Worm (Caenorhabditis elegans) whole organism, mixed stage, embryonic: ENCODE measurements around the gene K03A11.6.
A peak's percentile ranks its signal among the peaks of the same experiment; 100 is the strongest.

Experiments
- M03D4.4 ChIP-seq: sonication (generic microtip); optimal IDR thresholded peaks from 2 replicates; lab custom pipeline; 2017; ENCODE audit warnings: mild to moderate bottlenecking, missing genetic modification characterization, missing compliant biosample characterization
- bed-3 ChIP-seq: fragments of 200-800 bp; sonication (Bioruptor generic); optimal IDR thresholded peaks from 3 replicates; lab custom pipeline; 2018; ENCODE audit warnings: mild to moderate bottlenecking, missing genetic modification characterization, moderate library complexity, missing compliant biosample characterization
- blmp-1 ChIP-seq: fragments of 150-350 bp; optimal IDR thresholded peaks from 2 replicates; lab custom pipeline; 2014; ENCODE audit warnings: missing biosample characterization, missing genetic modification characterization
- ceh-39 ChIP-seq: fragments of 150-350 bp; optimal IDR thresholded peaks from 2 replicates; lab custom pipeline; 2014; ENCODE audit warnings: missing biosample characterization, missing genetic modification characterization
- ceh-83 ChIP-seq: fragments of 200-800 bp; sonication (Bioruptor generic); optimal IDR thresholded peaks from 2 replicates; lab custom pipeline; 2018; ENCODE audit warnings: mild to moderate bottlenecking, missing genetic modification characterization, missing compliant biosample characterization
- ces-1 ChIP-seq: fragments of 150-350 bp; optimal IDR thresholded peaks from 2 replicates; lab custom pipeline; 2014; ENCODE audit warnings: missing biosample characterization, missing genetic modification reagents, missing genetic modification characterization
- cnd-1 ChIP-seq: fragments of 200-800 bp; sonication (Bioruptor generic); optimal IDR thresholded peaks from 2 replicates; lab custom pipeline; 2018; ENCODE audit warnings: mild to moderate bottlenecking, missing genetic modification characterization, missing compliant biosample characterization
- drap-1 ChIP-seq: fragments of 200-800 bp; sonication (Bioruptor generic); optimal IDR thresholded peaks from 3 replicates; lab custom pipeline; 2018; ENCODE audit warnings: mild to moderate bottlenecking, missing genetic modification characterization, missing compliant biosample characterization
- elt-1 ChIP-seq: sonication (generic microtip); optimal IDR thresholded peaks from 2 replicates; lab custom pipeline; 2017; ENCODE audit warnings: missing genetic modification characterization, mild to moderate bottlenecking, missing compliant biosample characterization, antibody characterized with exemption, moderate library complexity, borderline replicate concordance; ENCODE audit not compliant: insufficient read depth
- elt-3 ChIP-seq: fragments of 150-350 bp; optimal IDR thresholded peaks from 2 replicates; lab custom pipeline; 2014; ENCODE audit warnings: missing biosample characterization, missing genetic modification characterization
- flh-1 ChIP-seq: fragments of 200-800 bp; sonication (Bioruptor generic); optimal IDR thresholded peaks from 2 replicates; lab custom pipeline; 2018; ENCODE audit warnings: mild to moderate bottlenecking, missing genetic modification characterization, moderate library complexity, missing compliant biosample characterization
- ham-2 ChIP-seq: fragments of 200-800 bp; sonication (Bioruptor generic); optimal IDR thresholded peaks from 2 replicates; lab custom pipeline; 2018; ENCODE audit warnings: mild to moderate bottlenecking, missing genetic modification characterization, missing compliant biosample characterization
- hlh-1 ChIP-seq: fragments of 150-350 bp; optimal IDR thresholded peaks from 2 replicates; lab custom pipeline; 2014; ENCODE audit warnings: missing biosample characterization, missing genetic modification reagents, missing genetic modification characterization
- lin-13 ChIP-seq: fragments of 150-350 bp; optimal IDR thresholded peaks from 2 replicates; lab custom pipeline; 2014; ENCODE audit warnings: missing biosample characterization, missing genetic modification characterization
- lin-32 ChIP-seq: fragments of 200-800 bp; sonication (Bioruptor generic); optimal IDR thresholded peaks from 2 replicates; lab custom pipeline; 2018; ENCODE audit warnings: mild to moderate bottlenecking, missing genetic modification characterization, missing compliant biosample characterization
- mab-5 ChIP-seq: fragments of 150-350 bp; optimal IDR thresholded peaks from 2 replicates; lab custom pipeline; 2014; ENCODE audit warnings: missing biosample characterization, missing genetic modification characterization
- mep-1 ChIP-seq: fragments of 150-350 bp; optimal IDR thresholded peaks from 2 replicates; lab custom pipeline; 2017; ENCODE audit warnings: missing biosample characterization, missing genetic modification reagents, missing genetic modification characterization, inconsistent platforms
- mls-2 ChIP-seq: sonication (generic microtip); optimal IDR thresholded peaks from 2 replicates; lab custom pipeline; 2016; ENCODE audit warnings: mild to moderate bottlenecking, missing genetic modification characterization, moderate library complexity, missing compliant biosample characterization
- nhr-12 ChIP-seq: fragments of 150-350 bp; optimal IDR thresholded peaks from 2 replicates; lab custom pipeline; 2014; ENCODE audit warnings: missing biosample characterization, missing genetic modification characterization
- nhr-2 ChIP-seq: fragments of 150-350 bp; optimal IDR thresholded peaks from 2 replicates; lab custom pipeline; 2014; ENCODE audit warnings: missing biosample characterization, missing genetic modification characterization
- nhr-237 ChIP-seq: fragments of 150-350 bp; optimal IDR thresholded peaks from 2 replicates; lab custom pipeline; 2014; ENCODE audit warnings: missing biosample characterization, missing genetic modification characterization
- nhr-28 ChIP-seq: fragments of 150-350 bp; optimal IDR thresholded peaks from 2 replicates; lab custom pipeline; 2014; ENCODE audit warnings: missing biosample characterization, missing genetic modification characterization
- nhr-76 ChIP-seq: sonication (generic microtip); optimal IDR thresholded peaks from 2 replicates; lab custom pipeline; 2017; ENCODE audit warnings: missing biosample characterization, missing genetic modification characterization
- pha-4 ChIP-seq: fragments of 150-350 bp; optimal IDR thresholded peaks from 2 replicates; lab custom pipeline; 2018; ENCODE audit warnings: missing biosample characterization, missing genetic modification reagents, missing genetic modification characterization
- sem-2 ChIP-seq: fragments of 200-800 bp; sonication (Bioruptor generic); optimal IDR thresholded peaks from 2 replicates; lab custom pipeline; 2018; ENCODE audit warnings: mild to moderate bottlenecking, missing genetic modification characterization, missing compliant biosample characterization
- snpc-4 ChIP-seq: fragments of 150-350 bp; optimal IDR thresholded peaks from 2 replicates; lab custom pipeline; 2014; ENCODE audit warnings: missing biosample characterization, missing genetic modification characterization
- sptf-1 ChIP-seq: sonication (generic microtip); optimal IDR thresholded peaks from 2 replicates; lab custom pipeline; 2017; ENCODE audit warnings: mild to moderate bottlenecking, missing genetic modification characterization, moderate library complexity, missing compliant biosample characterization
- tbx-8 ChIP-seq: fragments of 200-800 bp; sonication (Bioruptor generic); optimal IDR thresholded peaks from 2 replicates; lab custom pipeline; 2018; ENCODE audit warnings: mild to moderate bottlenecking, missing genetic modification characterization, moderate library complexity, missing compliant biosample characterization
- unc-62 ChIP-seq: fragments of 150-350 bp; optimal IDR thresholded peaks from 2 replicates; lab custom pipeline; 2014; ENCODE audit warnings: missing biosample characterization, missing genetic modification reagents, missing genetic modification characterization
- ztf-11 ChIP-seq: fragments of 150-350 bp; optimal IDR thresholded peaks from 2 replicates; lab custom pipeline; 2014; ENCODE audit warnings: missing biosample characterization, missing genetic modification characterization

The K03A11.6 gene

ce11 chrX:13091199-13091598 lies 35.5 kb downstream of the K03A11.6 start:
- TF ChIP-seq snpc-4 (tag; lab: Kevin White, UChicago) (no peak), ceh-39 (tag; lab: Kevin White, UChicago) (no peak), ztf-11 (no peak), nhr-76 (no peak), cnd-1 (tag; lab: Kevin White, UChicago) (no peak), sem-2 (no peak), hlh-1 (no peak), nhr-2 (tag; lab: Kevin White, UChicago) (no peak), ceh-83 (GFP tag; lab: Kevin White, UChicago) (no peak), M03D4.4 (tag; lab: Kevin White, UChicago) (no peak), nhr-237 (no peak), mep-1 (no peak), unc-62 (no peak), pha-4 (tag; lab: Kevin White, UChicago) (no peak), bed-3 (GFP tag; lab: Kevin White, UChicago) (no peak), sptf-1 (no peak)

- TF ChIP-seq mab-5 (tag; lab: Kevin White, UChicago) (no peak), drap-1 (GFP tag; lab: Kevin White, UChicago) (no peak), tbx-8 (GFP tag; lab: Kevin White, UChicago) (no peak), sptf-1 (no peak), flh-1 (GFP tag; lab: Kevin White, UChicago) (no peak), nhr-237 (no peak), mls-2 (tag; lab: Kevin White, UChicago) (no peak), hlh-1 (no peak), ces-1 (GFP tag; lab: Kevin White, UChicago) (no peak), elt-3 (tag; lab: Kevin White, UChicago) (no peak), ztf-11 (no peak), pha-4 (tag; lab: Kevin White, UChicago) (no peak), unc-62 (no peak), sem-2 (no peak)
- TF ChIP-seq, all 35 proteins: peak for 0
These were observed 44.8 kb downstream of the K03A11.6 start, which contains the start of gene R03G8.6 for ce11 chrX:13100410-13100809. R03G8.6 (minus strand) TSS chrX:13100510.

DNA sequence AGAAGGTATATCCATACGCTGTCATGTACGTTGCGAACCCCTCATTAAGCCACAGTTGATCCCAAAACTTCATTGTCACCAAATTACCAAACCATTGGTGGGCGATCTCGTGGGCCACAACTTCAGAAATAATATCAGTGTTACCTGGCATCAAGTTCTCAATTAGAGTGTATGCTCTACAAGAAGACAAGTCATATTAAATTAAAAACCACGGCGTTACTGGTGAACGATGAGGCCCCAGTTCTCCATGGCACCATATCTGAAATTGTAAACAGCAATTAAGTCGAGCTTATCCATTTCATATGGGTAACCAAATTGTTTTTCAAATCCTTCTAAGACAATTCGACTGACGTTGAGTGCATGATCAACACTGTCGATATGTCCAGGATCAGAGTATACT lies 47.2 kb downstream of the K03A11.6 start:
- no peak for TF ChIP-seq ceh-39 (tag; lab: Kevin White, UChicago)
- TF ChIP-seq ceh-83 (GFP tag; lab: Kevin White, UChicago), result no peak
- no peak for TF ChIP-seq blmp-1 (tag; lab: Kevin White, UChicago)
- TF ChIP-seq nhr-12 (tag; lab: Kevin White, UChicago), result no peak

ce11 chrX:13104966-13105365 lies 49.3 kb downstream of the K03A11.6 start, which contains the start of gene F17H10.1:
F17H10.1 (plus strand) TSS chrX:13105241.
- peak; percentile 48 for TF ChIP-seq elt-3 (tag; lab: Kevin White, UChicago)
- peak; percentile 23 for TF ChIP-seq lin-13 (tag; lab: Kevin White, UChicago)
- peak; percentile 14 for TF ChIP-seq nhr-2 (tag; lab: Kevin White, UChicago)
- TF ChIP-seq nhr-28 (tag; lab: Kevin White, UChicago), result no peak
- TF ChIP-seq ceh-83 (GFP tag; lab: Kevin White, UChicago), result peak; percentile 53

ce11 chrX:13106177-13106761 lies 50.6 kb downstream of the K03A11.6 start:
- TF ChIP-seq nhr-76 (no peak), elt-1 (tag; lab: Kevin White, UChicago) (no peak), elt-3 (tag; lab: Kevin White, UChicago) (no peak), ham-2 (GFP tag; lab: Kevin White, UChicago) (no peak), ztf-11 (no peak), cnd-1 (tag; lab: Kevin White, UChicago) (no peak), flh-1 (GFP tag; lab: Kevin White, UChicago) (no peak), tbx-8 (GFP tag; lab: Kevin White, UChicago) (no peak), bed-3 (GFP tag; lab: Kevin White, UChicago) (no peak), sptf-1 (no peak), pha-4 (tag; lab: Kevin White, UChicago) (no peak), hlh-1 (no peak), M03D4.4 (tag; lab: Kevin White, UChicago) (no peak), lin-32 (no peak), unc-62 (no peak), blmp-1 (tag; lab: Kevin White, UChicago) (no peak)
